Worm (Caenorhabditis elegans) whole organism, L4/young adult: Measurements from ENCODE around the gene cwp-1.

ENCODE experiments used
- W03F9.2 ChIP-seq: fragments of 150-350 bp; optimal IDR thresholded peaks from 2 replicates; lab custom pipeline; 2014; ENCODE audit warnings: missing biosample characterization, missing genetic modification characterization
- him-1 ChIP-seq: sonication (generic microtip); optimal IDR thresholded peaks from 2 replicates; lab custom pipeline; 2016; ENCODE audit warnings: missing genotype, missing genetic modification reagents, missing genetic modification characterization, missing compliant biosample characterization

DNA sequence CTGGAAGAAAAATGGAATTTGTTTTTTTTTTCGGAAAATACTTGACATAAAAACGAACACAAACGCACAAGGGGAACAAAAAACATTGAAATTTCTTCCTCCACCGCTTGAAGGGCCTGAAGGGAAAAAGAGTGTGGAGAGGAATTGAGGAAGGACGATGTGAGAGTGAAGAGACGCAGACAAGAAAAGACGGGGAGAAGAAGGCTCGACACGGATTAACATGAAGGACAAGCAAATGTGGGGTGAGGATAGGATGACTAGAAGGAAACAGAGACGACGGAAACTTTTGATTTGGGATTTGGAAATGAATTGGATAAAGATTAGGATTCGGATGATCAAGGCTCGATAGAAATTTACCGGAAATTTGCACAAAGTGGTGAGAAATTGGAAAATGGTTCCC lies 19.4 kb upstream of the cwp-1 start:
- TF ChIP-seq him-1 (tag; lab: Kevin White, UChicago) (no peak), W03F9.2 (tag; lab: Kevin White, UChicago) (no peak)
